Worm (Caenorhabditis elegans): ENCODE measurements around the gene ost-1.

DNA sequence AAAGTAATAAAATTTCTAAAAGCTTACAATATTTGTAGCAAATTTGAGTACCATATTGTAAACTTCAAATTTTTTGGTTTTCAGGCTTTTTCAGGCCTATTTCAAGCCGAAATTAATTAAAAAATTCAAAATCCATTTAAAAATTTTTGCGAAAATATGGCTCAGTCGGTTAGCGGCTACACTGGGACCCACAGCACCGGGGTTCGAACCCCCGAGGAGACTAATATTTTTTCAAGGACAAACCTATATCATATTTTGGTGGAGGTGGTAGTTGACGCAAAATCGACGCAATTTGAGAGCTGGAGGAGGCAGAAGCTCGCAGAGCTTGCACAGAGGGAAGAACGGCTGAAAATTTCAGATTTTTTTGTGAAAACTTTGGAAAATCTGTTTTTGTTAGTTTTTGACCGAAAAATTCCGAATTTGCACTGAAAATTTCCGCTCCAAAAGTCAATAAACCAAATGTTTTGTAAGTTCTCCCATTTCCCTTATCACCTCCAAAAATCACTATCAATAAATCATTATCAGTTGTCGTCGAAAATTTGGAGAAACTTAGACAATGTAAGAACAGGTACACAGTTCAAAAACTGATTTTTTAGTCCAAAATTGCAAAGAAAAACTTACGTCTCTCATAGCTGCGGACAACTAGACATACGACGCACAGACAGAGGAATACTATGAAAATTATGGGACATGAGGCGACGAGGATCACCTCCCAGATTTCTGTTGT lies 41.4 kb downstream of the ost-1 start:
- TF ChIP-seq ceh-27 (GFP tag; optimal IDR thresholded peaks at IDR 0.05): no peak
- no peak for TF ChIP-seq let-607 (tag; optimal IDR thresholded peaks at IDR 0.05)
- no peak for TF ChIP-seq mcd-1 (GFP tag; IDR thresholded peaks at IDR 0.05)

Data from whole organism, young adult.